Fruit fly (Drosophila melanogaster): ENCODE results near the gene mRpL36.

Gene mRpL36

DNA sequence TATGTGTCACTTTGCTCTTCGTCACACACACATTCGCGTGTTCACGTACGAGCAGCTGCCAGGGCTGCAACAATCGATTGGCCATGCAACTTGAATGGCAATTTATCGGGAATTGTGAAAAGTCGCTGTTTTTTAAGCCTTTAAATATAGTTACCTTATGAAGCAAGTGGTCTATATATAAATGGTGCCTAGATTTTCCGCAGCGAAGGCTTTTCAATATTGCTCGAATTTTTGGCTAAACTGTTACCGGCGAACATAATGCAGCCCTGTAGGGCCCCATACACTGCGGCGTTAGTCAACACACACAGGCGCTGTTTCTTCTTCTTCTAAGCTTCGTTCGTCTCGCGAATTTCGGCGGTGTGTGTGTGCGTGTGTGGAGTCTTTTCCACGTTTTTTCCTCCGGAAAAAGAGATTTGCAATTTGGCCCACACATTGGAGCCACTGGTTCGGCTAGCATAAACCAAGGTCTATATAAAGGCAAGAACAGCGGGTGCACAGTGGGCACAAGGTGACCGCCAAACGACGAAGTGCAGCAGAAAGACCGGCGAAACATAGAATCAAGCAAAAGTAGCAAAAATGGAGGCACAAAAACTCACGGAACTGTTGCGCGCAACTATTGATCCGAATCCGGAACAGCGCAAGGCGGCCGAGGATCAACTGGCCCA lies 8.9 kb downstream of the mRpL36 start, which contains the start of the genes Arp3 and msk (continued):
- 0 out of 2 replicates have a peak, but pooled peaks have one; percentile 29 for TF ChIP-seq sna (GFP tag; IDR thresholded peaks at IDR 0.05; ENCODE audit: partially characterized antibody)
- TF ChIP-seq CG11696 (GFP tag; IDR thresholded peaks at IDR 0.05) = no peak
- TF ChIP-seq CG1603 (tag; optimal IDR thresholded peaks at IDR 0.05) = peak; percentile 83
- TF ChIP-seq crol (GFP tag; IDR thresholded peaks at IDR 0.05) = no peak
- TF ChIP-seq pfk (GFP tag; optimal IDR thresholded peaks at IDR 0.05) = peak; percentile 9
- no peak for TF ChIP-seq corto (GFP tag; optimal IDR thresholded peaks at IDR 0.05)
- peak; percentile 90 for TF ChIP-seq Max (GFP tag; optimal IDR thresholded peaks at IDR 0.05)
- TF ChIP-seq CG3995 (GFP tag; optimal IDR thresholded peaks at IDR 0.05) = peak; percentile 99
- TF ChIP-seq Awh (GFP tag; IDR thresholded peaks at IDR 0.05) = no peak
- TF ChIP-seq CG10321 (GFP tag; IDR thresholded peaks at IDR 0.05) = no peak
- TF ChIP-seq CG12219 (GFP tag; optimal IDR thresholded peaks at IDR 0.05) = peak; percentile 11
- no peak for TF ChIP-seq CG5953 (GFP tag; IDR thresholded peaks at IDR 0.05)
- peak; percentile 89 for TF ChIP-seq CG15514 (GFP tag; optimal IDR thresholded peaks at IDR 0.05)
- peak; percentile 82; the same call in 2 of the 3 replicates for TF ChIP-seq CG34422 (GFP tag; IDR thresholded peaks at IDR 0.05)
- TF ChIP-seq repo (GFP tag; optimal IDR thresholded peaks at IDR 0.05) = peak; percentile 81
- 0 out of 2 replicates have a peak, but pooled peaks have one; percentile 37 for TF ChIP-seq Oaz (GFP tag; IDR thresholded peaks at IDR 0.05)
- peak; percentile 86 for TF ChIP-seq CG9817 (tag; optimal IDR thresholded peaks at IDR 0.05)
- no peak for TF ChIP-seq dimm (GFP tag; IDR thresholded peaks at IDR 0.05)
- peak; percentile 85 for TF ChIP-seq ERR (GFP tag; optimal IDR thresholded peaks at IDR 0.05)
- peak; percentile 91 for TF ChIP-seq pum (GFP tag; optimal IDR thresholded peaks at IDR 0.05)
- peak; percentile 62; the same call in 2 of the 3 replicates for TF ChIP-seq knrl (GFP tag; IDR thresholded peaks at IDR 0.05; ENCODE audit: partially characterized antibody)
- peak; percentile 16 for TF ChIP-seq grn (GFP tag; optimal IDR thresholded peaks at IDR 0.05)
- TF ChIP-seq pho (GFP tag; optimal IDR thresholded peaks at IDR 0.05) = peak; percentile 92
- peak; percentile 83 for TF ChIP-seq CG17829 (tag; optimal IDR thresholded peaks at IDR 0.05)
- TF ChIP-seq zfh1 (GFP tag; IDR thresholded peaks at IDR 0.05) = peak; percentile 73; the same call in 2 of the 3 replicates
- TF ChIP-seq CG14860 (GFP tag; IDR thresholded peaks at IDR 0.05; ENCODE audit: partially characterized antibody) = no peak
- peak; percentile 94 for TF ChIP-seq gro (GFP tag; optimal IDR thresholded peaks at IDR 0.05)
- TF ChIP-seq danr (GFP tag; IDR thresholded peaks at IDR 0.05) = peak; percentile 70
- no peak for TF ChIP-seq HLHmδ (GFP tag; optimal IDR thresholded peaks at IDR 0.05)
- 0 out of 2 replicates have a peak, but pooled peaks have one; percentile 30 for TF ChIP-seq CG10959 (GFP tag; IDR thresholded peaks at IDR 0.05)
- no peak for TF ChIP-seq mld (GFP tag; IDR thresholded peaks at IDR 0.05; ENCODE audit: partially characterized antibody)
- TF ChIP-seq jigr1 (GFP tag; IDR thresholded peaks at IDR 0.05) = no peak
- peak; percentile 68 for TF ChIP-seq HLH3B (GFP tag; IDR thresholded peaks at IDR 0.05)
- peak; percentile 76 for TF ChIP-seq CG1602 (GFP tag; optimal IDR thresholded peaks at IDR 0.05)
- TF ChIP-seq ap (GFP tag; IDR thresholded peaks at IDR 0.05) = peak; percentile 11; the same call in 1 of the 2 replicates
- peak; percentile 82 for TF ChIP-seq crc (GFP tag; optimal IDR thresholded peaks at IDR 0.05)
- TF ChIP-seq en (GFP tag; optimal IDR thresholded peaks at IDR 0.05) = peak; percentile 68
- TF ChIP-seq fd64A (GFP tag; optimal IDR thresholded peaks at IDR 0.05) = no peak
- peak; percentile 72 for TF ChIP-seq CG13296 (GFP tag; optimal IDR thresholded peaks at IDR 0.05)
- TF ChIP-seq dysf (GFP tag; IDR thresholded peaks at IDR 0.05) = peak; percentile 76
- peak; percentile 88 for TF ChIP-seq CG10654 (GFP tag; optimal IDR thresholded peaks at IDR 0.05)
- TF ChIP-seq HHEX (GFP tag; optimal IDR thresholded peaks at IDR 0.05) = peak; percentile 74
- peak; percentile 78 for TF ChIP-seq luna (GFP tag; optimal IDR thresholded peaks at IDR 0.05)
- peak; percentile 89 for TF ChIP-seq CG1792 (GFP tag; optimal IDR thresholded peaks at IDR 0.05)
- TF ChIP-seq sima (GFP tag; optimal IDR thresholded peaks at IDR 0.05) = peak; percentile 41
- peak; percentile 35 for TF ChIP-seq fd3F (GFP tag; optimal IDR thresholded peaks at IDR 0.05)
- TF ChIP-seq CG2678 (tag; optimal IDR thresholded peaks at IDR 0.05) = no peak
- peak; percentile 90 for TF ChIP-seq CG30403 (GFP tag; optimal IDR thresholded peaks at IDR 0.05)
- no peak for TF ChIP-seq TFAM (GFP tag; optimal IDR thresholded peaks at IDR 0.05)
- peak; percentile 83 for TF ChIP-seq CG11456 (GFP tag; IDR thresholded peaks at IDR 0.05)

Data from whole organism, embryonic.